Fruit fly (Drosophila melanogaster) whole organism: Measurements from ENCODE around the gene CG1998.

ENCODE experiments used
- CG8478 ChIP-seq: fragments of >200 bp; optimal IDR thresholded peaks from 2 replicates; lab custom pipeline; 2018; ENCODE audit warnings: inconsistent platforms
- EcR ChIP-seq, 2 experiments: fragments of >200 bp; optimal IDR thresholded peaks; 2 replicates each; lab custom pipeline; 2017; ENCODE audit warnings: missing biosample characterization in 2 of 2, missing genetic modification characterization in 2 of 2, missing genetic modification reagents in 2 of 2
- psq ChIP-seq: fragments of >200 bp; optimal IDR thresholded peaks from 2 replicates; lab custom pipeline; 2017

DNA sequence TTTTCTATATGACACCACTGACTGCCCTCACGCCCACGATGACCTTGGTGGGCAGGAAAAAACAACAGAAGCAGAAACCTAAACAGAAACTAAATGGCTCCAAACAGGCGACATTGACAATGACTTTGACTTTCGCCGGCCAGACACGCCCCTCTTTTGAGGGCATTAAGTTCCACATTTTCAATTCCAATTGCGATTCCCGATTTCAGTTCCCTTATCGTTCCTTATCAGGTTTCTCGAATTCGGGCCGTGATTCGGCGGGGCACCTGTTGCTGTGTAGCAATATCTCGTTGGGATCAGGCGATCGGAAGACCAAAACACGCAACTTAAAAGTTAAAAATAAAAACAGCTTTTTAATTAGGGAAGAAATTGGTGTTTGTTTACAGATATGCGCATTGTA lies 5.2 kb downstream of the CG1998 start:
- TF ChIP-seq CG8478 = no peak
- TF ChIP-seq psq = no peak
- no peak for TF ChIP-seq EcR (GFP tag; optimal IDR thresholded peaks at IDR 0.05; lab: Kevin White, UChicago)
